Worm (Caenorhabditis elegans): ENCODE results near the gene ZK154.5.

Gene ZK154.5

DNA sequence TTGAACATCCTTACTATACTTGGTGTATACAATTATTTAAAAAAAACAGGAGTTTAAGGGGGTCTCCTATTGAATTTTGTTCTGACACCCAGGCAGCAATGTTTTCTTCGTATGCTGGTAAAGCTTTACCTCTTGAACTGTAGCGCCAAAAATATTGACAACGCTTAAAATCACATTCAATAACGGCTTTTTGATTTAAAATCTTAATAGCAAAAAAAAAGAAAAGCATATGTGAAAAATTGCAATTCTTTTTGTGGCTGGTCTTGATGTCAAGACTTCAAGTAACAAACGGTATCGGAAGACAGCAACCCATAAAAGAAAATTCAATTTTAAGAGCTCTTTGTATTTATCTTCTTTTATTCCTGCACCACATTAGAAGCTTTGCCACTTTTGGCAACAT is 5.9 kb downstream of the ZK154.5 start:
- TF ChIP-seq nhr-27 (tag; optimal IDR thresholded peaks at IDR 0.05) (no peak), hsf-1 (GFP tag; IDR thresholded peaks at IDR 0.05) (no peak), B0019.2 (GFP tag; conservative IDR thresholded peaks at IDR 0.05) (no peak), sptf-2 (GFP tag; optimal IDR thresholded peaks at IDR 0.05) (no peak), hlh-12 (tag; optimal IDR thresholded peaks at IDR 0.05) (no peak), ztf-22 (GFP tag; optimal IDR thresholded peaks at IDR 0.05) (no peak), ztf-6 (GFP tag; IDR thresholded peaks at IDR 0.05) (no peak), F10E7.11 (tag; optimal IDR thresholded peaks at IDR 0.05) (no peak), Y53G8AR.9 (GFP tag; conservative IDR thresholded peaks at IDR 0.05) (no peak), akir-1 (GFP tag; optimal IDR thresholded peaks at IDR 0.05) (no peak), ceh-27 (GFP tag; optimal IDR thresholded peaks at IDR 0.05) (no peak), K12H6.12 (tag; optimal IDR thresholded peaks at IDR 0.05) (no peak), pbrm-1 (GFP tag; IDR thresholded peaks at IDR 0.05) (no peak), snpc-1.1 (tag; optimal IDR thresholded peaks at IDR 0.05; ENCODE audit: insufficient read depth) (no peak), ceh-79 (tag; optimal IDR thresholded peaks at IDR 0.05) (no peak), Y53F4B.3 (GFP tag; IDR thresholded peaks at IDR 0.05) (no peak)

DNA sequence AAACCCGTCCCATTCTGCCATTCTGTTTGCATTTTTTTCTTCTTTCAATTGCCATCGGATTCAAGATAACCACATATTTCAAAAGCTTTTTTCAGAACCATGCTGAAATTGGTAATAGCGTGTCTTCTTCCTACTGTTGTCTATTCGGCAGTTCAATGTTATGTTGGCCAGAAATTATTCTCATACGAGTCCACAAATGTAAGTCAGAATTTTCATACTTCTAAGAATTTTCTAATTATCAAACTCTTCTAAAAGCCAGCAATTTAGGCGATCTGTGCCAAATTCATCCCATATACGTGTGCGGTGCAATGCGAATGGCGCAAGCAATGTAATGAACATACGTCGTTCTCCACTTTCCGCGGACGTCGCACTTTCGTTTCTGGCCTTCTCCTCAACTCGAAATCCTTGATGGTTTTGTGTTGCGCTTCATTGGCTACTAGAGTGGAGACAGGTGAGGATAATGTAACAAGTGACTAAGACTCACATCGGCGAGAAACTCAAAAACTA is 8.2 kb downstream of the ZK154.5 start, which contains the start of gene ZK154.1:
Gene ZK154.1 (plus strand): TSS at position 51 of the 507 bp plus-strand sequence.
- TF ChIP-seq chd-7 (tag; optimal IDR thresholded peaks at IDR 0.05) (no peak), bed-2 (GFP tag; IDR thresholded peaks at IDR 0.05) (no peak), unc-130 (GFP tag; optimal IDR thresholded peaks at IDR 0.05) (no peak), hmg-20 (GFP tag; IDR thresholded peaks at IDR 0.05) (no peak), him-1 (tag; optimal IDR thresholded peaks at IDR 0.05) (no peak), die-1 (tag; optimal IDR thresholded peaks at IDR 0.05) (no peak)

DNA sequence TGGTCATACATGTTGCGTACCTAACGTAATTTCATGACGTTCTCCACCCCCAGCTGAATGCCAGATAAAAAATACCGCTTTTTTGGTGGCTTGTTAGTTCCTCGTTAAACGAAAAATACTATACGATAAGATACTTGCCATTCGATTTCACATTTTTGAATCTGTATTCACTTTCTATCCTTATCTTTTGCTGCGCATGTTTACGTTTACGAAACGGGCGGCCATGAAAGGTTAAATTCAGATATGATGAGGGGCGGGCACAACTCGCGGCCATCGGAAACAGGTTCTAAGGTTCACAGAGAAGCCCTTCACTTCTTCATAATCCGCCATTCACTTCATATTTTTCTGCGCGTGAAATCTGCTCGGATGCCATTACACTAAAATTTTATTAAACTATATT is 8.9 kb downstream of the ZK154.5 start:
- TF ChIP-seq attf-5 (GFP tag; optimal IDR thresholded peaks at IDR 0.05) (no peak), ztf-22 (GFP tag; optimal IDR thresholded peaks at IDR 0.05) (no peak), B0336.3 (GFP tag; IDR thresholded peaks at IDR 0.05) (no peak), let-607 (tag; optimal IDR thresholded peaks at IDR 0.05) (no peak), ekl-4 (GFP tag; IDR thresholded peaks at IDR 0.05) (no peak), ceh-27 (GFP tag; optimal IDR thresholded peaks at IDR 0.05) (no peak), rec-8 (tag; optimal IDR thresholded peaks at IDR 0.05) (no peak), unc-130 (GFP tag; optimal IDR thresholded peaks at IDR 0.05) (no peak), aptf-2 (GFP tag; conservative IDR thresholded peaks at IDR 0.05) (no peak), dox-1 (GFP tag; IDR thresholded peaks at IDR 0.05) (no peak), K12H6.12 (tag; optimal IDR thresholded peaks at IDR 0.05) (no peak), nhr-90 (tag; optimal IDR thresholded peaks at IDR 0.05) (no peak), sea-2 (GFP tag; IDR thresholded peaks at IDR 0.05) (no peak), sptf-2 (GFP tag; optimal IDR thresholded peaks at IDR 0.05) (no peak), lin-26 (GFP tag; IDR thresholded peaks at IDR 0.05) (no peak), cebp-1 (GFP tag; IDR thresholded peaks at IDR 0.05) (no peak), cebp-1 (tag; optimal IDR thresholded peaks at IDR 0.05) (no peak)

DNA sequence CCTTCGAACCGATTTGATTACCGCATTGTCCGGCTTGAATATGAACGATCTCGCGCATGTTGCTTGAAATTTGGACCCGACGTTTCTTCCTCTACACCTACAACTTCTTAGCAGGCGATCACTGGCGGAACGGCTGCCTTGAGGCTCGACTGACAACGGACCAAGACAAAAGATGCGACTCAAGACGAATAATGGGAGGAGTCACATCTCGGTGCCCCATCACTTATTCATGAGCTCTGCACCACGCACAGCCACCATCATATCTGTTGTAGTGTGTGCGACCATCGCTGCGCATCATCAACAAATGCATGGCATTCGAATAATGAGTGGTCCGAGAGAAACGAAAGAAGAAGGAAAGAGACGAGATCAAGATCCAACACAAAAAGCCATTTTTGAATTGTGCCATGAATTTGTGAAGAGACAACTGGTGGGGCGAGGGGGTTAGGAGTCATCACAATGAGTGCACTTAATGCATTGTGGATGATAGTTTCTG is 11.2 kb downstream of the ZK154.5 start, which contains the start of gene mec-7:
Gene mec-7 (minus strand): TSS at position 181 of the 493 bp plus-strand sequence.
- no peak for TF ChIP-seq lin-26 (GFP tag; IDR thresholded peaks at IDR 0.05)
- no peak for TF ChIP-seq Y79H2A.3 (GFP tag; conservative IDR thresholded peaks at IDR 0.05)
- TF ChIP-seq D2030.7 (GFP tag; IDR thresholded peaks at IDR 0.05): no peak
- no peak for TF ChIP-seq aptf-3 (GFP tag; IDR thresholded peaks at IDR 0.05)
- TF ChIP-seq zfh-2 (GFP tag; conservative IDR thresholded peaks at IDR 0.05): peak; percentile 29; the same call in 1 of the 2 replicates
- TF ChIP-seq ama-1 (optimal IDR thresholded peaks at IDR 0.05): no peak
- TF ChIP-seq ama-1 (GFP tag; optimal IDR thresholded peaks at IDR 0.05): no peak

All from whole organism, young adult.